Fruit fly (Drosophila melanogaster): ENCODE data around the gene CG33772.

dm6 chr3L:22671699-22672276, 19.5 kb upstream of the CG33772 start:
- no peak for TF ChIP-seq CG6163 (GFP tag; IDR thresholded peaks at IDR 0.05)
- no peak for TF ChIP-seq topi (GFP tag; optimal IDR thresholded peaks at IDR 0.05)
- no peak for TF ChIP-seq svp (GFP tag)
- no peak for TF ChIP-seq achi (GFP tag; optimal IDR thresholded peaks at IDR 0.05)
- no peak for TF ChIP-seq Eip75B (GFP tag; optimal IDR thresholded peaks at IDR 0.05)
- no peak for TF ChIP-seq Sox102F (GFP tag; optimal IDR thresholded peaks at IDR 0.05)
- TF ChIP-seq vri (GFP tag; optimal IDR thresholded peaks at IDR 0.05), result no peak

Data from whole organism, prepupa.